Worm (Caenorhabditis elegans) whole organism, early embryonic: ENCODE results near the gene C26H9A.3.

Experiments used
- B0310.2 ChIP-seq: sonication (generic microtip); optimal IDR thresholded peaks from 2 replicates; lab custom pipeline; 2016; ENCODE audit warnings: mild to moderate bottlenecking, missing genetic modification characterization, missing compliant biosample characterization
- F13C5.2 ChIP-seq: sonication (generic microtip); optimal IDR thresholded peaks from 2 replicates; lab custom pipeline; 2017; ENCODE audit warnings: mild to moderate bottlenecking, missing genetic modification characterization, inconsistent platforms, missing compliant biosample characterization
- aly-1 ChIP-seq: sonication (generic microtip); optimal IDR thresholded peaks from 2 replicates; lab custom pipeline; 2016; ENCODE audit warnings: missing genetic modification characterization, missing compliant biosample characterization
- ama-1 ChIP-seq: fragments of 150-350 bp; optimal IDR thresholded peaks from 2 replicates; lab custom pipeline; 2014
- ceh-13 ChIP-seq: fragments of 200-800 bp; sonication (Bioruptor generic); optimal IDR thresholded peaks from 2 replicates; lab custom pipeline; 2018; ENCODE audit warnings: mild to moderate bottlenecking, missing genetic modification characterization, missing compliant biosample characterization
- ceh-36 ChIP-seq: sonication (generic microtip); optimal IDR thresholded peaks from 2 replicates; lab custom pipeline; 2016; ENCODE audit warnings: missing genetic modification characterization, inconsistent platforms, missing compliant biosample characterization
- ets-7 ChIP-seq: sonication (generic microtip); optimal IDR thresholded peaks from 2 replicates; lab custom pipeline; 2016; ENCODE audit warnings: missing genotype, missing genetic modification characterization, missing compliant biosample characterization
- flt-1 ChIP-seq: fragments of 200-800 bp; sonication (Bioruptor generic); IDR thresholded peaks from 2 replicates; pipeline ENCODE4 v1.3.6; 2022; ENCODE audit warnings: missing genetic modification characterization, missing compliant biosample characterization
- hmbx-1 ChIP-seq: sonication (generic microtip); optimal IDR thresholded peaks from 2 replicates; lab custom pipeline; 2016; ENCODE audit warnings: mild to moderate bottlenecking, missing genetic modification characterization, missing compliant biosample characterization
- hmg-4 ChIP-seq: fragments of 200-800 bp; sonication (Bioruptor generic); optimal IDR thresholded peaks from 2 replicates; lab custom pipeline; 2018; ENCODE audit warnings: mild to moderate bottlenecking, missing genetic modification characterization, missing compliant biosample characterization
- hnd-1 ChIP-seq: sonication (generic microtip); optimal IDR thresholded peaks from 2 replicates; lab custom pipeline; 2016; ENCODE audit warnings: missing genetic modification characterization, missing compliant biosample characterization
- pes-1 ChIP-seq: fragments of 200-800 bp; sonication (Bioruptor generic); IDR thresholded peaks from 2 replicates; pipeline ENCODE4 v1.3.6; 2022; ENCODE audit warnings: missing genetic modification reagents, missing genetic modification characterization, missing compliant biosample characterization
- scrt-1 ChIP-seq: fragments of 200-800 bp; sonication (Bioruptor generic); IDR thresholded peaks from 2 replicates; pipeline ENCODE4 v1.3.6; 2022; ENCODE audit warnings: missing genetic modification characterization, missing compliant biosample characterization
- sea-1 ChIP-seq: fragments of 200-800 bp; sonication (Bioruptor generic); conservative IDR thresholded peaks from 2 replicates; pipeline ENCODE4 v1.3.6; 2022; ENCODE audit warnings: missing genetic modification characterization, missing compliant biosample characterization
- tbx-11 ChIP-seq: fragments of 200-800 bp; sonication (Bioruptor generic); IDR thresholded peaks from 2 replicates; pipeline ENCODE4 v1.3.6; 2022; ENCODE audit warnings: missing genetic modification characterization, missing compliant biosample characterization
- tbx-37 ChIP-seq: fragments of 200-800 bp; sonication (Bioruptor generic); conservative IDR thresholded peaks from 2 replicates; pipeline ENCODE4 v1.3.6; 2022; ENCODE audit warnings: missing genetic modification reagents, missing genetic modification characterization, missing compliant biosample characterization
- tra-4 ChIP-seq: sonication (generic microtip); optimal IDR thresholded peaks from 2 replicates; lab custom pipeline; 2017; ENCODE audit warnings: missing genetic modification characterization, missing compliant biosample characterization

The C26H9A.3 gene

DNA sequence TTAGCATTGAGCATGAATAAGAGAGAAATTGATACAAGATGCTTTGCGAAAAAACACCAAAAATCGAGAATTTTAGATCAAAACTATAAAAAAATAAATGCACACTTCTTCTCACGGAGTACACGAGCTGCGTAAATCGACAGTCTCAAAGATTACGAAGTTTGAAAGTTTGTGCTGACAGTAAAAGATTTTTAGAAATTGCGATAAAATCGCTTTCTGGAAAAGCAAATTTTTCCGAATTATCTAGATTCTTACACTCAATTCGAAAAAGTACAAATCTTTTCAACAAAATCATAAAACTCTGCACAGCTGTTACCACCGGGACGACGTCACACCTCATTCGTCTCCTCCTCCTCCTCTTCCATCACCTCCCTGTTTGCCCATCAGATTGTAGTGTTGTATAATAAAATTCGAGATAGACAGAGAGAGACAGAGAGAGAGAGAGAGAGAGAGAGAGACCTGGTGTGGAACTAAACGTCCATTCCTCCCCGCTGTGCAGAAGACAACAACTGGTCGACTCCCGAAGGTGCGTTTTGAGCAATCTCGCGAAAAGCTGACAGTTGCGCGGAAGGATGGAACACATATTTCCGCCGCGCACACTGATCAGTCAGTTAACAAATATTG is 24.0 kb downstream of the C26H9A.3 start:
- no peak for TF ChIP-seq flt-1 (GFP tag; lab: Robert Waterston, UW)
- peak; percentile 40 for TF ChIP-seq hmg-4 (GFP tag; lab: Kevin White, UChicago)
- TF ChIP-seq B0310.2: no peak
- no peak for TF ChIP-seq pes-1
- no peak for TF ChIP-seq aly-1 (tag; lab: Kevin White, UChicago)
- no peak for TF ChIP-seq F13C5.2 (tag; lab: Kevin White, UChicago)
- TF ChIP-seq sea-1: no peak

DNA sequence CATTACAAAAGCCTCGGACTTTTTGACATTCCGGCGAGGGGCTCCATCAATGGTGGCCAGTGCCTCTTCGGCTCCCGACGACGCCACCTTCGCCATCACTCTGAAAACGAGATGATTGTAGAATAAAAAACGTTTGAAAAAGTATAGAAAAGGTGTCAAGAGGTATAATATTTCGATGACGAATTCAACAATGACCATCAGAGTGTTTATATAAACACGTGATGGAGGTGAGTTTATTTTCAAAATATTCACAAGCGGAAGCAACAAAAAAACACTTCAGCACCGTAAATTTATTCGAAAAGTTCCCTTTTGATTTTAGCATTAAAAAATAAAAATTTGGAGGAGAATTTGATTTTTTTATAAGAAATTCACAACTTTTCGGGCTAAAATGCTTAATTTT is 24.6 kb downstream of the C26H9A.3 start, which contains the start of gene efa-6:
efa-6 (minus strand) TSS at position 101 of the 400 bp plus-strand sequence.
- TF ChIP-seq B0310.2: no peak
- TF ChIP-seq hmg-4 (GFP tag; lab: Kevin White, UChicago): no peak
- TF ChIP-seq tbx-11 (GFP tag; lab: Robert Waterston, UW): no peak
- no peak for TF ChIP-seq F13C5.2 (tag; lab: Kevin White, UChicago)
- TF ChIP-seq ets-7 (tag; lab: Kevin White, UChicago): no peak
- no peak for TF ChIP-seq sea-1
- TF ChIP-seq flt-1 (GFP tag; lab: Robert Waterston, UW): no peak

- TF ChIP-seq hmbx-1 (tag; lab: Kevin White, UChicago): peak; percentile 36
- TF ChIP-seq tbx-37: no peak
Measured at ce11 chrIV:12605401-12605800, 33.8 kb downstream of the C26H9A.3 start, which contains the start of gene Y55D9A.2. Gene Y55D9A.2, minus strand, starts transcription at chrIV:12605431.

ce11 chrIV:12600941-12601340 is 38.3 kb downstream of the C26H9A.3 start:
- no peak for TF ChIP-seq aly-1 (tag; lab: Kevin White, UChicago)
- TF ChIP-seq flt-1 (GFP tag; lab: Robert Waterston, UW): no peak
- TF ChIP-seq hmg-4 (GFP tag; lab: Kevin White, UChicago): no peak
- TF ChIP-seq ceh-13 (GFP tag; lab: Kevin White, UChicago): no peak

DNA sequence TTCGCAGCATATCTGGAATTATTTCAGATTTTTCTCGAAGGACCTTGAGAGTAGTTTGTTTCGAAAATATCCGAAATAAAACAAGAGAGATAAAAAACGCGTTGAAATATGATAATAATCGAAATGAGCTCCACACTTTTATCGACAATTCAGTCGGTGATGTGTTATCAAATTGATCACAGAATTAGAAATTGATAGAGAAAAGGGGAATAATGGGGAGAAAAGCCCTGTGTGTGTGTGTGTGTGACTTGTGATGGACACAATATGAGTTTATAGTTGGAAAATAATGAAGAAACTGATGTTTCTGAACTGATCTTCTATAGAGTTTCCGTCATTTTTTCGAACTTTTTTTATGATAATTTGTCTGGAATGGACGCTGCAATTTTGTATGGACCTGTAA is 40.1 kb downstream of the C26H9A.3 start, which contains the start of gene pgp-1:
pgp-1 (minus strand) TSS at position 12 of the 400 bp plus-strand sequence.
- no peak for TF ChIP-seq pes-1
- no peak for TF ChIP-seq aly-1 (tag; lab: Kevin White, UChicago)
- no peak for TF ChIP-seq ets-7 (tag; lab: Kevin White, UChicago)
- TF ChIP-seq hnd-1 (tag; lab: Kevin White, UChicago): no peak
- TF ChIP-seq tbx-37: no peak
- TF ChIP-seq sea-1: no peak
- no peak for TF ChIP-seq ceh-36 (tag; lab: Kevin White, UChicago)
- no peak for TF ChIP-seq tra-4 (tag; lab: Kevin White, UChicago)
- TF ChIP-seq B0310.2: no peak

ce11 chrIV:12596960-12597359 is 42.3 kb downstream of the C26H9A.3 start:
- TF ChIP-seq F13C5.2 (tag; lab: Kevin White, UChicago) (no peak), ceh-36 (tag; lab: Kevin White, UChicago) (no peak), tbx-11 (GFP tag; lab: Robert Waterston, UW) (no peak), pes-1 (no peak), ceh-13 (GFP tag; lab: Kevin White, UChicago) (no peak)

DNA sequence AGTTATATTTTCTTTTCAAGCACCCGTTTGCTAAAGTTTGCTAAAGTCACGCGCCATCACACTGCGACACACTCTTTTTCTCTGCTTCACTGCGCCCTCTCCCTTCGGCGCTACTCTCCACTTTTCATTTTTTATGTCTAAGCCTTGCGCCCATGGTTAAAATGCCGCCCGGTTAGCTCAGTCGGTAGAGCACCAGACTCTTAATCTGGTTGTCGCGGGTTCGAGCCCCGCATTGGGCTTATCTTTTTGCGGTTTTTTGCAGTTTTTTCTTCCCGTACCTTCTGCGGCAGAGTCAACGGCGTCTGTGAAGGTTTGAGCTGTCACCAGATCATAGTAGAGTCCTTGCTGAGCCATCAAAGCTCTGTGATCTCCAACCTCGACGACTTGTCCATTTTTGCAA is 44.6 kb downstream of the C26H9A.3 start:
- TF ChIP-seq tbx-11 (GFP tag; lab: Robert Waterston, UW) (peak; percentile 83), hmbx-1 (tag; lab: Kevin White, UChicago) (no peak), B0310.2 (no peak), hnd-1 (tag; lab: Kevin White, UChicago) (peak; percentile 49), pes-1 (no peak; the same call in none of the 2 replicates), ceh-36 (tag; lab: Kevin White, UChicago) (peak; percentile 66), aly-1 (tag; lab: Kevin White, UChicago) (no peak), tbx-37 (peak; percentile 67), tra-4 (tag; lab: Kevin White, UChicago) (no peak), ama-1 (no peak), ets-7 (tag; lab: Kevin White, UChicago) (peak; percentile 19), sea-1 (peak; percentile 78), hmg-4 (GFP tag; lab: Kevin White, UChicago) (peak; percentile 55), scrt-1 (peak; percentile 73), flt-1 (GFP tag; lab: Robert Waterston, UW) (peak; percentile 52; the same call in 1 of the 2 replicates), ceh-13 (GFP tag; lab: Kevin White, UChicago) (peak; percentile 21), F13C5.2 (tag; lab: Kevin White, UChicago) (peak; percentile 48)

- TF ChIP-seq B0310.2 (no peak), hnd-1 (tag; lab: Kevin White, UChicago) (no peak), ceh-36 (tag; lab: Kevin White, UChicago) (no peak), aly-1 (tag; lab: Kevin White, UChicago) (no peak), flt-1 (GFP tag; lab: Robert Waterston, UW) (no peak), ets-7 (tag; lab: Kevin White, UChicago) (no peak), ama-1 (no peak), scrt-1 (no peak), hmbx-1 (tag; lab: Kevin White, UChicago) (no peak), ceh-13 (GFP tag; lab: Kevin White, UChicago) (no peak), pes-1 (no peak), tbx-11 (GFP tag; lab: Robert Waterston, UW) (no peak)
Measured at ce11 chrIV:12590373-12590772, 48.8 kb downstream of the C26H9A.3 start, which contains the start of gene cul-6. Gene cul-6, minus strand, starts transcription at chrIV:12590451.
